Fruit fly (Drosophila melanogaster) whole organism, wandering third instar larva: Measurements from ENCODE around the gene hth.

ENCODE experiments used
- CG32264 ChIP-seq: fragments of 200-800 bp; sonication (Bioruptor generic); optimal IDR thresholded peaks from 2 replicates; lab custom pipeline; 2016; ENCODE audit warnings: missing biosample characterization, missing genetic modification characterization
- CG9705 ChIP-seq: fragments of 200-800 bp; sonication (Bioruptor generic); optimal IDR thresholded peaks from 2 replicates; lab custom pipeline; 2018; ENCODE audit warnings: missing biosample characterization, mild to moderate bottlenecking, missing genetic modification characterization
- CrebA ChIP-seq: fragments of 200-800 bp; sonication (Bioruptor generic); optimal IDR thresholded peaks from 2 replicates; lab custom pipeline; 2016; ENCODE audit warnings: missing biosample characterization, mild to moderate bottlenecking, missing genetic modification characterization, borderline replicate concordance
- Dfd ChIP-seq: fragments of >200 bp; optimal IDR thresholded peaks from 2 replicates; lab custom pipeline; 2017; ENCODE audit warnings: missing biosample characterization, missing genetic modification characterization
- Dif ChIP-seq: fragments of 200-275, 200-300 bp; sonication (Bioruptor generic); optimal IDR thresholded peaks from 2 replicates; lab custom pipeline; 2018; ENCODE audit warnings: missing biosample characterization, missing genetic modification characterization; ENCODE audit not compliant: partially characterized antibody
- GATAd ChIP-seq: sonication (Bioruptor generic); optimal IDR thresholded peaks from 2 replicates; lab custom pipeline; 2016; ENCODE audit warnings: missing biosample characterization, missing genetic modification characterization
- HLH106 ChIP-seq: fragments of 200-800 bp; optimal IDR thresholded peaks from 3 replicates; lab custom pipeline; 2019; ENCODE audit warnings: missing biosample characterization, mild to moderate bottlenecking, missing genetic modification characterization, moderate library complexity
- Hnf4 ChIP-seq: fragments of 200-800 bp; sonication (Bioruptor generic); optimal IDR thresholded peaks from 2 replicates; lab custom pipeline; 2016; ENCODE audit warnings: missing biosample characterization, mild to moderate bottlenecking, missing genetic modification characterization
- Hr83 ChIP-seq: fragments of 200-300 bp; sonication (Bioruptor generic); optimal IDR thresholded peaks from 2 replicates; lab custom pipeline; 2016; ENCODE audit warnings: missing biosample characterization, mild to moderate bottlenecking, missing genetic modification characterization, moderate library complexity; ENCODE audit not compliant: poor library complexity, severe bottlenecking
- Mio ChIP-seq: sonication (Bioruptor generic); optimal IDR thresholded peaks from 2 replicates; lab custom pipeline; 2016; ENCODE audit warnings: missing biosample characterization, missing genetic modification characterization
- Myc ChIP-seq: fragments of >200 bp; optimal IDR thresholded peaks from 2 replicates; lab custom pipeline; 2017
- N ChIP-seq: fragments of >200 bp; optimal IDR thresholded peaks from 2 replicates; lab custom pipeline; 2018; ENCODE audit warnings: missing biosample characterization, missing external identifiers, missing genetic modification characterization
- OdsH ChIP-seq: fragments of 200-800 bp; sonication (Bioruptor generic); optimal IDR thresholded peaks from 2 replicates; lab custom pipeline; 2016; ENCODE audit warnings: missing biosample characterization, mild to moderate bottlenecking, missing genetic modification characterization
- Rel ChIP-seq, 2 experiments: fragments of 200-800 bp; sonication (Bioruptor generic) in 1 of 2; optimal IDR thresholded peaks; 2 replicates in 1 of 2; 3 replicates in 1 of 2; lab custom pipeline; 2016 to 2019; ENCODE audit warnings: mild to moderate bottlenecking in 2 of 2, missing biosample characterization in 2 of 2, missing genetic modification characterization in 2 of 2, moderate library complexity in 1 of 2
- Sp1 ChIP-seq: fragments of 200-800 bp; sonication (Bioruptor generic); optimal IDR thresholded peaks from 3 replicates; lab custom pipeline; 2019; ENCODE audit warnings: missing biosample characterization, mild to moderate bottlenecking, missing genetic modification characterization, moderate library complexity
- Vsx2 ChIP-seq: fragments of 200-300, 225-300 bp; sonication (Bioruptor generic); optimal IDR thresholded peaks from 2 replicates; lab custom pipeline; 2018; ENCODE audit warnings: missing biosample characterization, missing genetic modification characterization; ENCODE audit not compliant: partially characterized antibody
- br ChIP-seq: fragments of 200-800 bp; sonication (Bioruptor generic); optimal IDR thresholded peaks from 2 replicates; lab custom pipeline; 2016; ENCODE audit warnings: missing biosample characterization, missing genetic modification characterization
- brk ChIP-seq: fragments of 200-800 bp; sonication (Bioruptor generic); optimal IDR thresholded peaks from 2 replicates; lab custom pipeline; 2016; ENCODE audit warnings: missing biosample characterization, mild to moderate bottlenecking, missing genetic modification characterization
- dl ChIP-seq, 2 experiments: fragments of 175-275, 200-275 bp in 1 of 2; fragments of 200-275 bp in 1 of 2; sonication (Bioruptor generic); optimal IDR thresholded peaks; lab custom pipeline; 2018; ENCODE audit warnings: mild to moderate bottlenecking in 2 of 2, missing biosample characterization in 2 of 2, missing genetic modification characterization in 2 of 2, moderate library complexity in 2 of 2; ENCODE audit not compliant: partially characterized antibody in 2 of 2, insufficient read depth in 1 of 2
- dsf ChIP-seq: sonication (Bioruptor generic); optimal IDR thresholded peaks from 2 replicates; lab custom pipeline; 2016; ENCODE audit warnings: missing biosample characterization, missing genetic modification characterization, borderline replicate concordance
- ey ChIP-seq: fragments of 200-800 bp; sonication (Bioruptor generic); optimal IDR thresholded peaks from 2 replicates; lab custom pipeline; 2016; ENCODE audit warnings: missing biosample characterization, missing genetic modification characterization
- foxo ChIP-seq, 2 experiments: fragments of 200-800 bp; sonication (Bioruptor generic); optimal IDR thresholded peaks; 2 replicates in 1 of 2; 3 replicates in 1 of 2; lab custom pipeline; 2016 to 2017; ENCODE audit warnings: missing biosample characterization in 2 of 2, missing genetic modification characterization in 2 of 2
- fru ChIP-seq: fragments of 200-800 bp; sonication (Bioruptor generic); optimal IDR thresholded peaks from 3 replicates; lab custom pipeline; 2016; ENCODE audit warnings: missing biosample characterization, mild to moderate bottlenecking, missing genetic modification characterization
- h ChIP-seq: fragments of 200-800 bp; sonication (Bioruptor generic); optimal IDR thresholded peaks from 3 replicates; lab custom pipeline; 2016; ENCODE audit warnings: missing biosample characterization, mild to moderate bottlenecking, missing genetic modification characterization
- lola ChIP-seq: fragments of >200 bp; optimal IDR thresholded peaks from 2 replicates; lab custom pipeline; 2017; ENCODE audit warnings: missing biosample characterization, missing genetic modification characterization
- psq ChIP-seq: fragments of 200-800 bp; sonication (Bioruptor generic); optimal IDR thresholded peaks from 3 replicates; lab custom pipeline; 2017; ENCODE audit warnings: missing biosample characterization, mild to moderate bottlenecking, missing genetic modification characterization, moderate library complexity
- rgr ChIP-seq: fragments of 200-800 bp; sonication (Bioruptor generic); optimal IDR thresholded peaks from 3 replicates; lab custom pipeline; 2016; ENCODE audit warnings: missing biosample characterization, mild to moderate bottlenecking, missing genetic modification characterization
- sage ChIP-seq: fragments of 200-800 bp; sonication (Bioruptor generic); optimal IDR thresholded peaks from 2 replicates; lab custom pipeline; 2016; ENCODE audit warnings: missing biosample characterization, mild to moderate bottlenecking, missing genetic modification characterization
- sv ChIP-seq: fragments of 200-800 bp; sonication (Bioruptor generic); optimal IDR thresholded peaks from 3 replicates; lab custom pipeline; 2016; ENCODE audit warnings: missing biosample characterization, missing genetic modification characterization
- tai ChIP-seq: sonication (Bioruptor generic); optimal IDR thresholded peaks from 2 replicates; lab custom pipeline; 2016; ENCODE audit warnings: missing biosample characterization, missing genetic modification characterization
- woc ChIP-seq: sonication (Bioruptor generic); optimal IDR thresholded peaks from 2 replicates; lab custom pipeline; 2016; ENCODE audit warnings: missing biosample characterization, mild to moderate bottlenecking, missing genetic modification characterization

Gene hth

DNA sequence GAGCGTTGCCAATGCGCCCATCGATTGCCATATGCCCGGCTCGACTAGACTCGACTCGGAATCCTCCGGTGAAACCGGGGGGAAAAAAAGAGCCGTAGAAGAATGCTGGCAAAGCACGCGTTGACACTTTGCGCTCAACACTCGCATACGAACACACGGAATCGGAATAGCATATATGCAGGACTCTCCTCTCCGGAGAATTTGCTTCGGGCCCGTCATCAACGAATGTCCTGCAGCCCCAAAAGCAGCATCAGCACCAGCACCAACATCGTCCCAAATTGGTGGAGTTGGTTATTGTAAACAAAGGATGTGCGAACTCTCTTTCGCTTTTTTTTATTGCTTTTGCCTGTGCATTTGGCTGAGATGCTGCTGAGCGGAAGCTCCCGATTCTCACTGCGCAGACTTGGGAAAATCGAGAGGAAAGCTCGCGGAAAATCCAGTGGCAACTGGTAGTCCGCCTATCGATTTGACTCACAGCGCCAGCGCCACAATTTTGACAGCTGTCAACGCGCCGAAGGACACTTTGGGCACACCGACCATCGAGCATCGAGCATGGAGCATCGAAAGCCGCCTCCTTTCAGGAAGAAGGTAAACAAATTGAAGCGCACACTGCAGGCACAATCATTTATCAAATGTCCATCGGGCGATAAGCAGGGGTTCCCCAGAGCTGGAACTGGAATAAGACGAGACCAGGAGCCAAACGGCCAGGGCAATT, 1.3 kb upstream of the hth start:
- TF ChIP-seq Sp1 (GFP tag; lab: Kevin White, UChicago) (no peak), CrebA (GFP tag; lab: Kevin White, UChicago) (no peak)

DNA sequence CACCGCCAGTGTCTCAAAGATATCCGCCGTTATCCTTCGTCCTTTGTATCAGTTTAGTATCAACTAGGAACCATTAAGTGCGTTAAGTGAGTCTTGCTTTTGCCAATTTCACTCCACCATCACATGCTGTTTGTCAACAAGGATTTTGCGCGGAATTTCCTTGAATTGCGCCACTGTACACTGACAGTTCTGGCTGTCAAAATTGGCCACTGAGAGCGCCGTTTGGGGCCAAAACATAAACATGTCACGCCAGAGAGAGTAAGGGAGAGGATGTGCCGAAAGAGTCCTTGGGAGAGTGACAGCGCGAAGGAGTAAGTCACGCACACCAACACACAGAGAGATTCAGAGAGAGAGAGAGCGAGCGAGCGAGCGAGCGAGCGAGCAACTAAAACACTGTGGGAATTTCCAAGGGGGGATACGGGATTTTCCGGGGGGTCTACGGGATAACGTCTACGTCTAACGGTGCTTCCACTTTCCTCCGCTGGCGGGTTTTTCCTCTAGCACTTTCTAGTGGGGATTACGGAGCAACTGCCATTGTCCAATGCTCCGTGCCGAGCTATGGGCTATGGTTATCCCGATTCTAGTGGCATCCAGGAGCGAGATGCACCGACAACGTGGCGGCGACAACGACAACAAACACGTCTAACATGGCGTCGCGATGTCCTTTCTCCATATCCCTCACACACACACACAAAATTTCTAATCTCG, 573 bp downstream of the hth start:
- TF ChIP-seq tai (GFP tag; lab: Kevin White, UChicago) (no peak), fru (GFP tag; lab: Kevin White, UChicago) (no peak), Vsx2 (GFP tag; lab: Kevin White, UChicago) (no peak), brk (GFP tag; lab: Kevin White, UChicago) (no peak), Hr83 (no peak), CG32264 (GFP tag; lab: Kevin White, UChicago) (no peak), Myc (lab: Kevin White, UChicago) (no peak), Dfd (GFP tag; lab: Kevin White, UChicago) (no peak), sage (GFP tag; lab: Kevin White, UChicago) (no peak), dsf (GFP tag; lab: Kevin White, UChicago) (no peak)
- TF ChIP-seq, all 38 proteins: peak for 0

- no peak for TF ChIP-seq rgr (GFP tag; lab: Kevin White, UChicago)
- TF ChIP-seq CrebA (GFP tag; lab: Kevin White, UChicago) = no peak
- no peak for TF ChIP-seq brk (GFP tag; lab: Kevin White, UChicago)
- TF ChIP-seq sage (GFP tag; lab: Kevin White, UChicago) = no peak
- TF ChIP-seq lola (GFP tag; lab: Kevin White, UChicago) = no peak
These were observed 3.3 kb downstream of the hth start for dm6 chr3R:10636028-10636427.

dm6 chr3R:10633855-10634254, 5.5 kb downstream of the hth start:
- TF ChIP-seq N (GFP tag; lab: Kevin White, UChicago) (no peak), Sp1 (GFP tag; lab: Kevin White, UChicago) (peak; percentile 61), Hnf4 (GFP tag; lab: Kevin White, UChicago) (peak; percentile 50), CG9705 (GFP tag; lab: Kevin White, UChicago) (peak; percentile 41), OdsH (GFP tag; lab: Kevin White, UChicago) (peak; percentile 41), foxo (GFP tag; optimal IDR thresholded peaks at IDR 0.05; lab: Kevin White, UChicago) (peak in 1 of 2 experiments; percentile 44), rgr (GFP tag; lab: Kevin White, UChicago) (peak; percentile 28), psq (GFP tag; lab: Kevin White, UChicago) (peak; percentile 37), br (GFP tag; lab: Kevin White, UChicago) (peak; percentile 50), Rel (GFP tag; optimal IDR thresholded peaks at IDR 0.05; lab: Kevin White, UChicago) (no peak), Rel (tag; optimal IDR thresholded peaks at IDR 0.05; lab: Kevin White, UChicago) (peak; percentile 19), ey (peak; percentile 60), h (GFP tag; lab: Kevin White, UChicago) (peak; percentile 63), sv (GFP tag; lab: Kevin White, UChicago) (no peak), fru (GFP tag; lab: Kevin White, UChicago) (peak; percentile 65), HLH106 (tag; lab: Kevin White, UChicago) (peak; percentile 61), tai (GFP tag; lab: Kevin White, UChicago) (no peak), GATAd (GFP tag; lab: Kevin White, UChicago) (no peak), woc (GFP tag; lab: Kevin White, UChicago) (peak; percentile 48)

DNA sequence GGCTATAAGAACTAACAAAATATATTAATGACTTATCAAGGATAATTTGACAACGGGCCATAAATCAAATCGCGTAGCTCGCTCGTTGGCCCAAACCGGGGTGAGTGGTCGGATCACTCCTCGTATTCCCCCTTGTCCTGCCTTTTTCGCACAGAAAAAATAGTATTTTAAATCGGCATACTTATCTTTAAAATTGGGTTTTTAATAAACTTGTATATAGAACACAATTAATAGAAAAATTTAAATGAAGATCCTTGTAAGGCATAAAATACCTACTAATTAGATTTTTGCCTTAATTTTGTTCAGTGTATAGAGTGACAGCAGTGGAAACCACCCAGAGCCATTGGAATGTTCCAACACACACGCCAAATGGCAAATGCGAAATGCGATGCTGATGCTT, 7.6 kb downstream of the hth start:
- TF ChIP-seq HLH106 (tag; lab: Kevin White, UChicago) (peak; percentile 53), fru (GFP tag; lab: Kevin White, UChicago) (peak; percentile 61), woc (GFP tag; lab: Kevin White, UChicago) (peak; percentile 47), Rel (GFP tag; optimal IDR thresholded peaks at IDR 0.05; lab: Kevin White, UChicago) (no peak), Rel (tag; optimal IDR thresholded peaks at IDR 0.05; lab: Kevin White, UChicago) (peak; percentile 2), Hr83 (no peak), dl (GFP tag; optimal IDR thresholded peaks at IDR 0.05; lab: Kevin White, UChicago; ENCODE audit: insufficient read depth in 1 of 2, partially characterized antibody in 2 of 2) (no peak), Hnf4 (GFP tag; lab: Kevin White, UChicago) (peak; percentile 14), rgr (GFP tag; lab: Kevin White, UChicago) (peak; percentile 12), GATAd (GFP tag; lab: Kevin White, UChicago) (no peak), lola (GFP tag; lab: Kevin White, UChicago) (no peak), tai (GFP tag; lab: Kevin White, UChicago) (no peak), OdsH (GFP tag; lab: Kevin White, UChicago) (peak; percentile 50), ey (peak; percentile 50), Dif (GFP tag; lab: Kevin White, UChicago) (no peak), CrebA (GFP tag; lab: Kevin White, UChicago) (no peak), br (GFP tag; lab: Kevin White, UChicago) (peak; percentile 34), Mio (no peak), sage (GFP tag; lab: Kevin White, UChicago) (no peak), Sp1 (GFP tag; lab: Kevin White, UChicago) (peak; percentile 22), h (GFP tag; lab: Kevin White, UChicago) (peak; percentile 54), psq (GFP tag; lab: Kevin White, UChicago) (peak; percentile 32), foxo (GFP tag; optimal IDR thresholded peaks at IDR 0.05; lab: Kevin White, UChicago) (peak in 1 of 2 experiments; percentile 52)
- TF ChIP-seq, all 38 proteins: peak for 13
